Fruit fly (Drosophila melanogaster) Kc167 (cell line): ENCODE measurements around the gene RpS12.

ENCODE experiments used
- insv ChIP-seq: fragments of >200 bp; optimal IDR thresholded peaks from 3 replicates; lab custom pipeline; 2018; ENCODE audit warnings: missing external identifiers
- psq ChIP-seq: fragments of >200 bp; optimal IDR thresholded peaks from 2 replicates; lab custom pipeline; 2017; ENCODE audit warnings: missing external identifiers

DNA sequence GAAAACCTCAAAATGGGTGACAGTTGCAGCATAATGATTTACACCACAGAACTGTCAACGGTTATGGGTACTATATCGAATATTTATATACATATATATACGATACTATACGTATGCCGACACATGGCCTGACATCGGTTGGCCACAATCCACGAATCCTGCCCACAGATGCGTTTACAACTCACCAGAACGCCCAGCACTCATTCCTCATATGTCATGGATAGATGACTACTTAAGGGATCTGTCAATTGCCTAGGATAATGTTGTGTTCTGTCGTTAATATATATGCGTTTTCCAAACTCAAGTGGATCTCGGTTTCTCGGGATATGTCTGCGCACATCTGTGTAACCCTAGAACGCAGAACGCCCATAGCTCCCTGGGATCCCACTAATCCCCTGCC is 35.3 kb downstream of the RpS12 start:
- no peak for TF ChIP-seq insv
- TF ChIP-seq psq (lab: Kevin White, UChicago): no peak
